Fruit fly (Drosophila melanogaster): ENCODE data around the gene CG13113.

Gene CG13113

DNA sequence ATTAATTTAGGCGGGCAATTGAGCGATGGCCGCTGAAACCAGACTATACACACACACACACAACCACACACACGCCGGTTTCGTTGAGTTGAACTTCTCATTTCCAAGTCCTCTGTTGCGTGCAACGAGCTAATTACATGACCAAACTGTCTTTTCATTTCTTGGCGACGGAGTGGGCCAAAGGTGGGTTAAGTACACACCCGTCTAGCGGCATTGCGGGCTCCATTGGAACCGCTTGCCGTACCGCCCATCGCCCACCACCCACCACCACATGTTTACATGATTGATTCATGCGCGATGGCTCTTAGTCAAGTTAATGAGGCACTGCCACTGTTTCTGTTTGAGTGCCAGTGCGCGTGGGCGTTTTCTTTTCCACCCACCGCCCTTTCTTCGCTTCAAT, 33.5 kb upstream of the CG13113 start:
- TF ChIP-seq CG14711 (tag; optimal IDR thresholded peaks at IDR 0.05) (no peak), CG33017 (tag; optimal IDR thresholded peaks at IDR 0.05) (no peak), CG7045 (GFP tag; optimal IDR thresholded peaks at IDR 0.05) (no peak), toe (GFP tag; optimal IDR thresholded peaks at IDR 0.05) (no peak), CG5204 (GFP tag; optimal IDR thresholded peaks at IDR 0.05) (no peak), CG12768 (GFP tag; optimal IDR thresholded peaks at IDR 0.05) (no peak), cic (GFP tag; optimal IDR thresholded peaks at IDR 0.05) (no peak), bab1 (GFP tag; optimal IDR thresholded peaks at IDR 0.05) (no peak), CG7101 (tag; optimal IDR thresholded peaks at IDR 0.05) (no peak), CG1620 (GFP tag; optimal IDR thresholded peaks at IDR 0.05) (no peak), Clk (GFP tag; optimal IDR thresholded peaks at IDR 0.05) (no peak), ovo (GFP tag; optimal IDR thresholded peaks at IDR 0.05) (no peak), tj (GFP tag; optimal IDR thresholded peaks at IDR 0.05) (no peak), Crg-1 (GFP tag; optimal IDR thresholded peaks at IDR 0.05) (no peak), pad (GFP tag; optimal IDR thresholded peaks at IDR 0.05) (no peak), cnc (optimal IDR thresholded peaks at IDR 0.05) (no peak), Mnt (GFP tag; optimal IDR thresholded peaks at IDR 0.05) (no peak), CG11617 (GFP tag; optimal IDR thresholded peaks at IDR 0.05) (no peak), kay (GFP tag; ENCODE audit: borderline replicate concordance) (no peak), Hr96 (GFP tag; optimal IDR thresholded peaks at IDR 0.05) (no peak)

DNA sequence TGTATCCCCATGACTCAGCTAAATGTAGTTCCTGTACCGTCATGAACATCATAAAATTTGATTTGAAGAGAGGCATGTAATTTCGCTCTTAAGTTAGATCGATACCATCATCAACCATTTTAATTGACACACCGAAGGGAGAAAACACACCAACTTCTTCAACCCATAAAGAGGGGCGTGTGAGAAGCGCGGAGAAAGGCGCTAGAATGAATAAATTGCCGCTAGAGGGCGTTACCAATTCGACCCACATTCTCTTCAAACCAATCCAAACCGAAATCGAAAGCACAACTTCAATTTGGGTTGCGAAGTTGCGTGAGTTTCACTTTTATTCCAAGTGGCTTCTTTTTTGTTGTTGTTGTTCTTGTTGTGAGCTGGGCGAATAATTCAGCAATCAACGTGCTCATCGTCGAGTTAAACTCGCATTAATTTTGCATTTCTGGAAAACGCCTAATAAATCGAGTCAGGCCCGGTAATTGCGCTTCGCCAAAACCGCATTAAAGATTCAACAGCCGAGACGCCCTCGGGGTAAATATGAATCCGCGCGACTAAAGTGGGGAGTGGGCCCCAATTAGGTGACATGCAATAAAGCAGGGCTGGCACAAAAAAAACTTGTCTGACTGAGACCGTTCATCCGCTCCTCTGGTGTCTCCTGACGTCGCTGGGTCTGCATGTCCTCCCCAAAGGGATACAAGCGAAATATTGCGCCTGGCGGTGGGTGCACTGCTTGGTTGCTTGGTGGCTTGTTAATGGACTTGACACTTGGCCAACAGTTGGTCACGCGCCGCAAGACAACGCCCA, 31.4 kb upstream of the CG13113 start:
- TF ChIP-seq Mnt (GFP tag; optimal IDR thresholded peaks at IDR 0.05) (no peak), cnc (optimal IDR thresholded peaks at IDR 0.05) (peak in 1 of 2 experiments; percentile 8), kay (GFP tag; ENCODE audit: borderline replicate concordance) (peak; percentile 49), cic (GFP tag; optimal IDR thresholded peaks at IDR 0.05) (no peak), bab1 (GFP tag; optimal IDR thresholded peaks at IDR 0.05) (no peak), tj (GFP tag; optimal IDR thresholded peaks at IDR 0.05) (no peak), CG11617 (GFP tag; optimal IDR thresholded peaks at IDR 0.05) (no peak), CG14711 (tag; optimal IDR thresholded peaks at IDR 0.05) (no peak), CG1620 (GFP tag; optimal IDR thresholded peaks at IDR 0.05) (no peak)

DNA sequence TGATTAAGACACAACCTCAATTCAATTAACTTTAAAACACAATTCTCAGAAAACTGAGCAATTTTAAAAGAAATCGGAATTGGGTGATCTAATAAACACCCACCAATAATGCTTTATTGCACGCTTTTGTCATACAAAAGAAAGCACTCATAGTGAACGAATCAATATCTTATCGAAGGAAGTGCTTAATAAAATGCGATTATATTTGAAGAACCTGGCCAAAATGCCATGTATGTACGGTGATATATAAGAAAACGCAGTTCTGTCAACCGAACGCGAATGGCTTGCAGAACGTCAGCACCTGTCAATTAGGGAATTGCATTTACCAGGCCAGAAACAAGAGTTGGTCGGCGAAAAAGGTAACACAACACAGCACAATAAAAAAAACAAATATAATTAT, 30.2 kb upstream of the CG13113 start:
- TF ChIP-seq CG11617 (GFP tag; optimal IDR thresholded peaks at IDR 0.05) (no peak), CG7101 (tag; optimal IDR thresholded peaks at IDR 0.05) (no peak), cnc (optimal IDR thresholded peaks at IDR 0.05) (no peak), cic (GFP tag; optimal IDR thresholded peaks at IDR 0.05) (peak; percentile 48), CG33017 (tag; optimal IDR thresholded peaks at IDR 0.05) (peak; percentile 15), CG5204 (GFP tag; optimal IDR thresholded peaks at IDR 0.05) (no peak), bab1 (GFP tag; optimal IDR thresholded peaks at IDR 0.05) (no peak), Crg-1 (GFP tag; optimal IDR thresholded peaks at IDR 0.05) (no peak), toe (GFP tag; optimal IDR thresholded peaks at IDR 0.05) (no peak), kay (GFP tag; ENCODE audit: borderline replicate concordance) (peak; percentile 9), CG14711 (tag; optimal IDR thresholded peaks at IDR 0.05) (no peak), pad (GFP tag; optimal IDR thresholded peaks at IDR 0.05) (no peak), Mnt (GFP tag; optimal IDR thresholded peaks at IDR 0.05) (peak; percentile 26), tj (GFP tag; optimal IDR thresholded peaks at IDR 0.05) (no peak)

DNA sequence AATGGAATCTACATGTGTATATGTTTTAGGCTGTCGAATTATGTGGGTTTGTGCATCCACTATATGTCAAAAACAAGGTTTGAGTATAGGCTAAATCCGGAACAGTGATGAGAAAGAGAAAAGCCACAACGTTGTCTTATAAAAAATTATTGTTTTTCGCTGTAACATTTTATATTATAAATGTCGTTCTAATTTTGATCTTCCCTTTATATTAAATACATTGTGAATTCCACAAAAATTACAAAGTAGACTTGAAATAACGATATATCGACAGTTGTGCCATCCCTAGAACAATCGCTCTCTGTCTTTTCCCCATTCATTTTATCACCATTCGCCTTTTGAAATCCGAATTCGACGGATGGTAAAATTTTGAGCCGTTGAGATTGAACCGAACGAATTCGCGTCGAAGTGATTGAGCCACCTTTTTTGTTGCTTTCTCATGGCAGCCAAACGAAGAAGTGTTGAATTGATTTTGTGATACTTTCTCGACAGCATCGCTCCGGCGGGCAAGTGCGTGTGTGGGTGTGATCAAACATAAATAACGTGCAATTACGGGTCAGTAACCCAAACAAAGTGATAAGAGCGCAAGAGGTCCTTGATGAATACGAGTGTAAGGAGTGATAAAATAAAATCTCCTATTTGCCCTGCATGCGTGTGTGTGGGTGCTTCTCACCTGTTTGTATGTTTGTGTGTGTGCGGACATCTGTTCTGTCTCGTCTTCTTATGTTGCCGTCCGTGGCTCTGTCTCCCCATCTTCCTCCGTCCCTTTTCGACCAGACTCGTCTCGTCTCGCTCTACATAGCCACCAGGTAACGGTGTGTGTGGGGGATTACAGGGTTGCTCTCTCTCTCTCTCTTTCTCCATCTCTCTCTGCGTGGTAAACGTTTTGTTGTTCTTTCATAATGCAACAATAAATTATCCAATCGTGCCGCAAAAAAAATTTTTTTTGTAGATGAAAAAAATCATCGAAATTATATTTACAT, 22.8 kb upstream of the CG13113 start, which contains the start of gene Oatp30B:
TSS of gene Oatp30B (plus strand) at position 325 of the 983 bp plus-strand sequence.
- TF ChIP-seq bab1 (GFP tag; optimal IDR thresholded peaks at IDR 0.05) (peak; percentile 99), toe (GFP tag; optimal IDR thresholded peaks at IDR 0.05) (peak; percentile 97), Crg-1 (GFP tag; optimal IDR thresholded peaks at IDR 0.05) (peak; percentile 92), Mnt (GFP tag; optimal IDR thresholded peaks at IDR 0.05) (peak; percentile 90), CG1620 (GFP tag; optimal IDR thresholded peaks at IDR 0.05) (peak; percentile 98), cnc (optimal IDR thresholded peaks at IDR 0.05) (no peak), Hr96 (GFP tag; optimal IDR thresholded peaks at IDR 0.05) (peak; percentile 93), tj (GFP tag; optimal IDR thresholded peaks at IDR 0.05) (peak; percentile 81), CG33017 (tag; optimal IDR thresholded peaks at IDR 0.05) (peak; percentile 95), CG11617 (GFP tag; optimal IDR thresholded peaks at IDR 0.05) (peak; percentile 94), pad (GFP tag; optimal IDR thresholded peaks at IDR 0.05) (peak; percentile 89), CG7101 (tag; optimal IDR thresholded peaks at IDR 0.05) (peak; percentile 97), ovo (GFP tag; optimal IDR thresholded peaks at IDR 0.05) (peak; percentile 92), kay (GFP tag; ENCODE audit: borderline replicate concordance) (peak; percentile 76), CG7045 (GFP tag; optimal IDR thresholded peaks at IDR 0.05) (peak; percentile 95), cic (GFP tag; optimal IDR thresholded peaks at IDR 0.05) (peak; percentile 62), CG12768 (GFP tag; optimal IDR thresholded peaks at IDR 0.05) (peak; percentile 91), Clk (GFP tag; optimal IDR thresholded peaks at IDR 0.05) (peak; percentile 88), CG5204 (GFP tag; optimal IDR thresholded peaks at IDR 0.05) (peak; percentile 94), CG14711 (tag; optimal IDR thresholded peaks at IDR 0.05) (peak; percentile 93)

DNA sequence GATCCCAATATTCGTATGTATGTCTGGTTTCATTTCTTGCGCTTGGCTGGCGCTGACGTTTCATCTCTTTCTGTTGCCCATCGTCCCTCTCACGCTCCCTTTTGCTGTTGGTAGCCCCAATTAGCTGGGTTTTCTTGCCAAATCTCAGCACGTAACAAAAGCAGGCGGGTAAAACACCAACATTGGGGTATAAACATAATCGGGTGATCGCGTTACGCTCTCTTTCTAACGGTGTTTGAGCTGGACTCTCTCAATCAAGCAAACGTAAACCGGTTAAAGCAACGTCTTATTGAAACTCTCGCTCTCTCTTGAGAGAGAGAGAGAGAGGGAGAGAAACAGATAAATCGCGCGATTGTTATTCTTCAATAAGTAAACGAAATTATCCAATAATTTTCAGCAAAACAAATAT, 21.2 kb upstream of the CG13113 start:
- TF ChIP-seq ovo (GFP tag; optimal IDR thresholded peaks at IDR 0.05) (peak; percentile 87), bab1 (GFP tag; optimal IDR thresholded peaks at IDR 0.05) (peak; percentile 44), Hr96 (GFP tag; optimal IDR thresholded peaks at IDR 0.05) (no peak)
